Worm (Caenorhabditis elegans) whole organism, young adult: ENCODE results near the gene F54H5.2.

ENCODE experiments used
- B0019.2 ChIP-seq: fragments of 200-800 bp; sonication (Bioruptor generic); conservative IDR thresholded peaks from 2 replicates; pipeline ENCODE4 v1.3.6; 2022; ENCODE audit warnings: missing genetic modification reagents, missing genetic modification characterization, missing compliant biosample characterization
- C06A6.2 ChIP-seq: fragments of 200-800 bp; sonication (Bioruptor generic); conservative IDR thresholded peaks from 2 replicates; pipeline ENCODE4 v1.3.6; 2022; ENCODE audit warnings: missing genetic modification characterization, missing compliant biosample characterization
- F23B12.7 ChIP-seq: sonication (generic microtip); optimal IDR thresholded peaks from 2 replicates; lab custom pipeline; 2017; ENCODE audit warnings: missing genetic modification characterization, mild to moderate bottlenecking, missing compliant biosample characterization, antibody characterized with exemption, moderate library complexity; ENCODE audit not compliant: insufficient read depth
- F49E8.2 ChIP-seq: sonication (generic microtip); optimal IDR thresholded peaks from 3 replicates; lab custom pipeline; 2017; ENCODE audit warnings: missing genetic modification characterization, mild to moderate bottlenecking, missing compliant biosample characterization, antibody characterized with exemption, moderate library complexity; ENCODE audit not compliant: insufficient read depth
- K12H6.12 ChIP-seq: fragments of 200-800 bp; sonication (Bioruptor generic); optimal IDR thresholded peaks from 2 replicates; lab custom pipeline; 2018; ENCODE audit warnings: mild to moderate bottlenecking, missing genetic modification characterization, missing compliant biosample characterization
- T26A5.8 ChIP-seq: sonication (generic microtip); optimal IDR thresholded peaks from 2 replicates; lab custom pipeline; 2016; ENCODE audit warnings: missing genetic modification characterization, missing compliant biosample characterization
- Y95B8A.8 ChIP-seq: fragments of 200-800 bp; sonication (Bioruptor generic); IDR thresholded peaks from 2 replicates; pipeline ENCODE4 v1.3.6; 2022; ENCODE audit warnings: missing genetic modification reagents, missing genetic modification characterization, missing compliant biosample characterization
- aptf-3 ChIP-seq: fragments of 200-800 bp; sonication (Bioruptor generic); IDR thresholded peaks from 2 replicates; pipeline ENCODE4 v1.3.6; 2022; ENCODE audit warnings: missing genetic modification characterization, missing compliant biosample characterization
- atf-7 ChIP-seq: sonication (generic microtip); optimal IDR thresholded peaks from 2 replicates; lab custom pipeline; 2017; ENCODE audit warnings: mild to moderate bottlenecking, missing genetic modification characterization, missing compliant biosample characterization
- attf-5 ChIP-seq: fragments of 200-800 bp; sonication (Bioruptor generic); optimal IDR thresholded peaks from 2 replicates; lab custom pipeline; 2018; ENCODE audit warnings: mild to moderate bottlenecking, missing genetic modification characterization, missing compliant biosample characterization
- cebp-2 ChIP-seq: fragments of 200-800 bp; sonication (Bioruptor generic); IDR thresholded peaks from 2 replicates; pipeline ENCODE4 v1.3.6; 2022; ENCODE audit warnings: missing genetic modification characterization, missing compliant biosample characterization
- ceh-40 ChIP-seq: fragments of 200-800 bp; sonication (Bioruptor generic); IDR thresholded peaks from 2 replicates; pipeline ENCODE4 v1.3.6; 2022; ENCODE audit warnings: missing genetic modification characterization, missing compliant biosample characterization
- ceh-91 ChIP-seq: fragments of 200-800 bp; sonication (Bioruptor generic); IDR thresholded peaks from 2 replicates; pipeline ENCODE4 v1.3.6; 2022; ENCODE audit warnings: missing genetic modification reagents, missing genetic modification characterization, missing compliant biosample characterization
- die-1 ChIP-seq: sonication (generic microtip); optimal IDR thresholded peaks from 2 replicates; lab custom pipeline; 2016; ENCODE audit warnings: missing genotype, mild to moderate bottlenecking, missing genetic modification characterization, missing compliant biosample characterization
- dpl-1 ChIP-seq: fragments of 150-350 bp; optimal IDR thresholded peaks from 2 replicates; lab custom pipeline; 2014; ENCODE audit warnings: missing biosample characterization, missing genetic modification reagents, missing genetic modification characterization
- efl-1 ChIP-seq: fragments of 150-350 bp; optimal IDR thresholded peaks from 2 replicates; lab custom pipeline; 2014; ENCODE audit warnings: missing biosample characterization, missing genetic modification reagents, missing genetic modification characterization
- egl-18 ChIP-seq: fragments of 200-800 bp; sonication (Bioruptor generic); IDR thresholded peaks from 2 replicates; pipeline ENCODE4 v1.3.6; 2022; ENCODE audit warnings: missing genetic modification reagents, missing genetic modification characterization, missing compliant biosample characterization
- fkh-3 ChIP-seq: sonication (generic microtip); optimal IDR thresholded peaks from 2 replicates; lab custom pipeline; 2016; ENCODE audit warnings: mild to moderate bottlenecking, missing genetic modification characterization, missing compliant biosample characterization
- hmg-1.2 ChIP-seq: fragments of 200-800 bp; sonication (Bioruptor generic); IDR thresholded peaks from 2 replicates; pipeline ENCODE4 v1.3.6; 2022; ENCODE audit warnings: missing genetic modification reagents, missing genetic modification characterization, missing compliant biosample characterization
- hrde-1 ChIP-seq: sonication (generic microtip); optimal IDR thresholded peaks from 2 replicates; lab custom pipeline; 2016; ENCODE audit warnings: missing genetic modification characterization, mild to moderate bottlenecking, missing compliant biosample characterization, moderate library complexity, missing genotype, missing genetic modification reagents, borderline replicate concordance
- lir-1 ChIP-seq: fragments of 200-800 bp; sonication (Bioruptor generic); conservative IDR thresholded peaks from 2 replicates; pipeline ENCODE4 v1.3.6; 2022; ENCODE audit warnings: missing genetic modification reagents, missing genetic modification characterization, missing compliant biosample characterization
- lsy-27 ChIP-seq: sonication (generic microtip); optimal IDR thresholded peaks from 2 replicates; lab custom pipeline; 2017; ENCODE audit warnings: missing genetic modification characterization, mild to moderate bottlenecking, missing compliant biosample characterization, antibody characterized with exemption, missing genotype, borderline replicate concordance; ENCODE audit not compliant: insufficient read depth
- madf-3 ChIP-seq: fragments of 200-800 bp; sonication (Bioruptor generic); IDR thresholded peaks from 2 replicates; pipeline ENCODE4 v1.3.6; 2022; ENCODE audit warnings: missing genetic modification reagents, missing genetic modification characterization, missing compliant biosample characterization
- madf-8 ChIP-seq: fragments of 200-800 bp; sonication (Bioruptor generic); conservative IDR thresholded peaks from 2 replicates; pipeline ENCODE4 v1.3.6; 2022; ENCODE audit warnings: missing genetic modification reagents, missing genetic modification characterization, missing compliant biosample characterization
- mcd-1 ChIP-seq: fragments of 200-800 bp; sonication (Bioruptor generic); IDR thresholded peaks from 2 replicates; pipeline ENCODE4 v1.3.6; 2022; ENCODE audit warnings: missing genetic modification reagents, missing genetic modification characterization, missing compliant biosample characterization
- mel-28 ChIP-seq: sonication (generic microtip); optimal IDR thresholded peaks from 2 replicates; lab custom pipeline; 2016; ENCODE audit warnings: borderline replicate concordance, mild to moderate bottlenecking, missing genetic modification characterization, missing compliant biosample characterization
- nhr-179 ChIP-seq: sonication (generic microtip); optimal IDR thresholded peaks from 2 replicates; lab custom pipeline; 2016; ENCODE audit warnings: mild to moderate bottlenecking, missing genetic modification characterization, missing compliant biosample characterization
- rec-8 ChIP-seq, 2 experiments: sonication (generic microtip); optimal IDR thresholded peaks; 2 replicates each; lab custom pipeline; 2016; ENCODE audit warnings: mild to moderate bottlenecking in 2 of 2, missing genetic modification characterization in 2 of 2, missing genetic modification reagents in 2 of 2, missing genotype in 2 of 2, missing biosample characterization in 1 of 2, missing compliant biosample characterization in 1 of 2, moderate library complexity in 1 of 2
- snpc-1.1 ChIP-seq: sonication (generic microtip); optimal IDR thresholded peaks from 2 replicates; lab custom pipeline; 2017; ENCODE audit warnings: missing genetic modification characterization, mild to moderate bottlenecking, missing compliant biosample characterization, antibody characterized with exemption, moderate library complexity, missing genotype, missing genetic modification reagents; ENCODE audit not compliant: insufficient read depth
- snpc-1.3 ChIP-seq: sonication (generic microtip); optimal IDR thresholded peaks from 2 replicates; lab custom pipeline; 2017; ENCODE audit warnings: missing genetic modification characterization, mild to moderate bottlenecking, missing compliant biosample characterization, antibody characterized with exemption, moderate library complexity, missing genotype, missing genetic modification reagents; ENCODE audit not compliant: insufficient read depth
- tbp1 ChIP-seq: fragments of 200-800 bp; sonication (Bioruptor generic); optimal IDR thresholded peaks from 2 replicates; lab custom pipeline; 2018; ENCODE audit warnings: mild to moderate bottlenecking, missing genetic modification characterization, missing compliant biosample characterization
- tlf-1 ChIP-seq: fragments of 200-800 bp; sonication (Bioruptor generic); optimal IDR thresholded peaks from 2 replicates; lab custom pipeline; 2018; ENCODE audit warnings: mild to moderate bottlenecking, missing genetic modification characterization, missing compliant biosample characterization
- unc-130 ChIP-seq: sonication (generic microtip); optimal IDR thresholded peaks from 2 replicates; lab custom pipeline; 2016; ENCODE audit warnings: missing genetic modification reagents, missing genetic modification characterization, missing compliant biosample characterization
- ztf-22 ChIP-seq: fragments of 200-800 bp; sonication (Bioruptor generic); optimal IDR thresholded peaks from 2 replicates; lab custom pipeline; 2018; ENCODE audit warnings: mild to moderate bottlenecking, missing genetic modification characterization, moderate library complexity, missing compliant biosample characterization
- ztf-28 ChIP-seq: fragments of 200-800 bp; sonication (Bioruptor generic); IDR thresholded peaks from 2 replicates; pipeline ENCODE4 v1.3.6; 2022; ENCODE audit warnings: missing genetic modification reagents, missing genetic modification characterization, missing compliant biosample characterization
- ztf-6 ChIP-seq: fragments of 200-800 bp; sonication (Bioruptor generic); IDR thresholded peaks from 2 replicates; pipeline ENCODE4 v1.3.6; 2022; ENCODE audit warnings: missing genetic modification reagents, missing genetic modification characterization, missing compliant biosample characterization

F54H5.2 gene

DNA sequence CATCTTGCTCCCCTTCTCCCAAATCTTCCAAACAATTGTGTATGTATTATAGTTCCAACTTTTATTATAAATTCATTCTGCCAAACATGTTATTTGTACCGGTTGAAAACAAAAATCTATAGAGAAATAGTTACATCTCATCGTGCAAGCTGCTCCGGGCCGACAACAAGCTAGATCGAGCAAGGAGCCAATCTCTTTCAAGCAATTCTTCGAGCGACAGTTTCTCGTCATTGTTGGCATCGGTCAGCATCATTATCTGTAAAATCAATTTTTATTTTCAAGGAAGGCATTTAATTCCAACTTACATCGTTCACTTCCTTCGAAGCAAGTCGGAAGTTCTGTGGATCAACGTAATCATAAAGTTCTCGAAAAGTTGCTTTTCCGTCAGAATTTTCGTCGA, 36.3 kb upstream of the F54H5.2 start (continued):
- TF ChIP-seq snpc-1.1 (tag; lab: Kevin White, UChicago), result no peak
- TF ChIP-seq K12H6.12 (tag; lab: Kevin White, UChicago), result no peak
- no peak for TF ChIP-seq lir-1 (GFP tag; lab: Robert Waterston, UW)
- TF ChIP-seq ztf-22 (GFP tag; lab: Kevin White, UChicago), result no peak
- TF ChIP-seq B0019.2 (GFP tag; lab: Robert Waterston, UW), result no peak
- TF ChIP-seq egl-18 (GFP tag; lab: Robert Waterston, UW), result no peak
- TF ChIP-seq madf-3 (GFP tag; lab: Robert Waterston, UW), result no peak
- TF ChIP-seq nhr-179 (tag; lab: Kevin White, UChicago), result no peak
- TF ChIP-seq dpl-1, result no peak
- no peak for TF ChIP-seq ceh-91
- TF ChIP-seq mcd-1, result no peak
- no peak for TF ChIP-seq madf-8 (GFP tag; lab: Robert Waterston, UW)
- TF ChIP-seq efl-1 (GFP tag; lab: Kevin White, UChicago), result no peak
- no peak for TF ChIP-seq snpc-1.3 (tag; lab: Kevin White, UChicago)
- no peak for TF ChIP-seq ztf-6 (GFP tag; lab: Robert Waterston, UW)
- TF ChIP-seq T26A5.8, result peak; percentile 54
- TF ChIP-seq aptf-3 (GFP tag; lab: Robert Waterston, UW), result no peak
- 0 out of 2 replicates have a peak, but pooled peaks have one; percentile 53 for TF ChIP-seq Y95B8A.8 (GFP tag; lab: Robert Waterston, UW)
- peak; percentile 21; the same call in 1 of the 2 replicates for TF ChIP-seq hmg-1.2 (GFP tag; lab: Robert Waterston, UW)
- no peak for TF ChIP-seq die-1
- TF ChIP-seq ztf-28 (GFP tag; lab: Robert Waterston, UW), result no peak
- TF ChIP-seq F23B12.7 (tag; lab: Kevin White, UChicago), result no peak
- no peak for TF ChIP-seq tlf-1 (GFP tag; lab: Kevin White, UChicago)
- TF ChIP-seq mel-28 (tag; lab: Kevin White, UChicago), result no peak
- no peak for TF ChIP-seq ceh-40
- no peak for TF ChIP-seq cebp-2 (GFP tag; lab: Robert Waterston, UW)
- no peak for TF ChIP-seq atf-7 (tag; lab: Kevin White, UChicago)
- no peak for TF ChIP-seq C06A6.2 (GFP tag; lab: Robert Waterston, UW)
- TF ChIP-seq tbp1 (GFP tag; lab: Kevin White, UChicago), result no peak
- TF ChIP-seq rec-8 (tag; optimal IDR thresholded peaks at IDR 0.05; lab: Kevin White, UChicago), result no peak
- peak; percentile 26 for TF ChIP-seq hrde-1 (tag; lab: Kevin White, UChicago)
- no peak for TF ChIP-seq lsy-27 (tag; lab: Kevin White, UChicago)
- TF ChIP-seq, all 124 proteins: peak for 14

- TF ChIP-seq unc-130 (GFP tag; lab: Kevin White, UChicago) (no peak), madf-8 (GFP tag; lab: Robert Waterston, UW) (no peak), attf-5 (no peak), F49E8.2 (no peak), fkh-3 (tag; lab: Kevin White, UChicago) (no peak)
These were observed 35.0 kb upstream of the F54H5.2 start, which contains the start of gene C56C10.9 for ce11 chrII:6592251-6592650. TSS of gene C56C10.9 (minus strand) at chrII:6592351.
